Fruit fly (Drosophila melanogaster) whole organism, embryonic: ENCODE results near the gene Irk1.

Experiments
- BEAF-32 ChIP-seq: fragments of 200-800 bp; sonication (Bioruptor generic); optimal IDR thresholded peaks from 3 replicates; lab custom pipeline; 2017; ENCODE audit warnings: missing biosample characterization, missing genetic modification characterization, mild to moderate bottlenecking, moderate library complexity, missing genetic modification reagents
- Blimp-1 ChIP-seq: fragments of 200-800 bp; sonication (Bioruptor generic); optimal IDR thresholded peaks from 3 replicates; lab custom pipeline; 2018; ENCODE audit warnings: missing biosample characterization, missing genetic modification characterization, mild to moderate bottlenecking, moderate library complexity, missing genetic modification reagents
- CG10267 ChIP-seq: fragments of 200-800 bp; sonication (Bioruptor generic); optimal IDR thresholded peaks from 2 replicates; lab custom pipeline; 2018; ENCODE audit warnings: missing biosample characterization, mild to moderate bottlenecking, missing genetic modification characterization, moderate library complexity
- CG10979 ChIP-seq: fragments of 200-800 bp; sonication (Bioruptor generic); optimal IDR thresholded peaks from 2 replicates; lab custom pipeline; 2018; ENCODE audit warnings: missing biosample characterization, mild to moderate bottlenecking, missing genetic modification characterization, moderate library complexity
- CG11560 ChIP-seq: fragments of 200-800 bp; sonication (Bioruptor generic); IDR thresholded peaks from 3 replicates; pipeline ENCODE4 v1.3.6; 2022; ENCODE audit warnings: missing biosample characterization, missing genetic modification characterization
- CG13424 ChIP-seq: fragments of 200-800 bp; sonication (Bioruptor generic); optimal IDR thresholded peaks from 2 replicates; lab custom pipeline; 2019; ENCODE audit warnings: missing biosample characterization, mild to moderate bottlenecking, missing genetic modification characterization, moderate library complexity
- CG14860 ChIP-seq: fragments of 200-800 bp; sonication (Bioruptor generic); IDR thresholded peaks from 3 replicates; pipeline ENCODE4 v1.3.6; 2022; ENCODE audit warnings: missing biosample characterization, missing genetic modification characterization; ENCODE audit not compliant: partially characterized antibody
- CG1602 ChIP-seq: fragments of 200-800 bp; sonication (Bioruptor generic); optimal IDR thresholded peaks from 3 replicates; lab custom pipeline; 2016; ENCODE audit warnings: missing biosample characterization, missing genetic modification characterization
- CG17359 ChIP-seq: fragments of 200-800 bp; sonication (Bioruptor generic); optimal IDR thresholded peaks from 3 replicates; lab custom pipeline; 2018; ENCODE audit warnings: missing biosample characterization, mild to moderate bottlenecking, missing genetic modification characterization, moderate library complexity
- CG17385 ChIP-seq: fragments of 200-800 bp; sonication (Bioruptor generic); optimal IDR thresholded peaks from 3 replicates; lab custom pipeline; 2018; ENCODE audit warnings: missing biosample characterization, mild to moderate bottlenecking, missing genetic modification characterization
- CG17568 ChIP-seq: fragments of 200-800 bp; sonication (Bioruptor generic); optimal IDR thresholded peaks from 2 replicates; lab custom pipeline; 2018; ENCODE audit warnings: missing biosample characterization, mild to moderate bottlenecking, missing genetic modification characterization, moderate library complexity
- CG2120 ChIP-seq: fragments of 200-800 bp; sonication (Bioruptor generic); optimal IDR thresholded peaks from 3 replicates; lab custom pipeline; 2016; ENCODE audit warnings: missing biosample characterization, missing genetic modification characterization
- CG2202 ChIP-seq: fragments of 200-800 bp; sonication (Bioruptor generic); optimal IDR thresholded peaks from 2 replicates; lab custom pipeline; 2018; ENCODE audit warnings: missing biosample characterization, mild to moderate bottlenecking, missing genetic modification characterization
- CG2712 ChIP-seq: fragments of 200-800 bp; optimal IDR thresholded peaks from 3 replicates; lab custom pipeline; 2019; ENCODE audit warnings: missing biosample characterization, mild to moderate bottlenecking, missing genetic modification characterization, moderate library complexity
- CG30431 ChIP-seq: fragments of 200-800 bp; sonication (Bioruptor generic); optimal IDR thresholded peaks from 2 replicates; lab custom pipeline; 2017; ENCODE audit warnings: missing biosample characterization, missing genetic modification characterization
- CG31441 ChIP-seq: fragments of 200-800 bp; sonication (Bioruptor generic); IDR thresholded peaks from 2 replicates; pipeline ENCODE4 v1.3.6; 2022; ENCODE audit warnings: missing biosample characterization, missing genetic modification characterization
- CG33557 ChIP-seq: fragments of 200-800 bp; sonication (Bioruptor generic); optimal IDR thresholded peaks from 2 replicates; lab custom pipeline; 2019; ENCODE audit warnings: missing biosample characterization, mild to moderate bottlenecking, missing genetic modification characterization, moderate library complexity
- CG9727 ChIP-seq: fragments of 200-800 bp; sonication (Bioruptor generic); optimal IDR thresholded peaks from 3 replicates; lab custom pipeline; 2017; ENCODE audit warnings: missing biosample characterization, mild to moderate bottlenecking, missing genetic modification characterization
- CoRest ChIP-seq: fragments of 200-800 bp; sonication (Bioruptor generic); optimal IDR thresholded peaks from 3 replicates; lab custom pipeline; 2018; ENCODE audit warnings: missing biosample characterization, mild to moderate bottlenecking, missing genetic modification characterization, moderate library complexity
- D ChIP-seq, 2 experiments: fragments of 200-800 bp in 1 of 2; fragments of >200 bp in 1 of 2; sonication (Bioruptor generic) in 1 of 2; optimal IDR thresholded peaks; 2 replicates in 1 of 2; 3 replicates in 1 of 2; lab custom pipeline; 2017; ENCODE audit warnings: mild to moderate bottlenecking in 1 of 2, missing biosample characterization in 1 of 2, missing genetic modification characterization in 1 of 2, missing genetic modification reagents in 1 of 2
- Drgx ChIP-seq: fragments of 200-800 bp; sonication (Bioruptor generic); IDR thresholded peaks from 2 replicates; pipeline ENCODE4 v1.3.6; 2022; ENCODE audit warnings: missing biosample characterization, missing genetic modification characterization
- Kr ChIP-seq: fragments of 200-800 bp; sonication (Bioruptor generic); optimal IDR thresholded peaks from 2 replicates; lab custom pipeline; 2017; ENCODE audit warnings: missing biosample characterization, mild to moderate bottlenecking, missing genetic modification characterization
- Med ChIP-seq: fragments of 200-800 bp; sonication (Bioruptor generic); peaks from one replicate; lab custom pipeline; 2016; ENCODE audit warnings: missing biosample characterization, missing genetic modification characterization, mild to moderate bottlenecking, inconsistent platforms, moderate library complexity
- Rfx ChIP-seq: fragments of 200-800 bp; sonication (Bioruptor generic); IDR thresholded peaks from 2 replicates; pipeline ENCODE4 v1.3.6; 2022; ENCODE audit warnings: missing biosample characterization, missing genetic modification characterization
- Side ChIP-seq: fragments of 200-800 bp; sonication (Bioruptor generic); optimal IDR thresholded peaks from 2 replicates; lab custom pipeline; 2016; ENCODE audit warnings: missing biosample characterization, missing genetic modification characterization
- Spps ChIP-seq: fragments of 200-800 bp; sonication (Bioruptor generic); optimal IDR thresholded peaks from 2 replicates; lab custom pipeline; 2018; ENCODE audit warnings: missing biosample characterization, mild to moderate bottlenecking, missing genetic modification characterization
- Xrp1 ChIP-seq: fragments of 200-800 bp; sonication (Bioruptor generic); IDR thresholded peaks from 2 replicates; pipeline ENCODE4 v1.3.6; 2022; ENCODE audit warnings: missing biosample characterization, missing genetic modification characterization
- az2 ChIP-seq: fragments of 200-800 bp; sonication (Bioruptor generic); optimal IDR thresholded peaks from 3 replicates; lab custom pipeline; 2016; ENCODE audit warnings: missing biosample characterization, missing genetic modification characterization
- bowl ChIP-seq: fragments of 200-800 bp; sonication (Bioruptor generic); IDR thresholded peaks from 2 replicates; pipeline ENCODE4 v1.3.6; 2022; ENCODE audit warnings: missing biosample characterization, missing genetic modification characterization
- chm ChIP-seq: fragments of 200-800 bp; sonication (Bioruptor generic); IDR thresholded peaks from 2 replicates; pipeline ENCODE4 v1.3.6; 2022; ENCODE audit warnings: missing biosample characterization, missing genetic modification characterization
- crol ChIP-seq: fragments of 200-800 bp; sonication (Bioruptor generic); IDR thresholded peaks from 2 replicates; pipeline ENCODE4 v1.3.6; 2022; ENCODE audit warnings: missing biosample characterization, missing genetic modification characterization
- dysf ChIP-seq: fragments of 200-800 bp; sonication (Bioruptor generic); IDR thresholded peaks from 3 replicates; pipeline ENCODE4 v1.3.6; 2022; ENCODE audit warnings: missing biosample characterization, missing genetic modification characterization
- fd3F ChIP-seq: fragments of 200-800 bp; sonication (Bioruptor generic); optimal IDR thresholded peaks from 2 replicates; lab custom pipeline; 2018; ENCODE audit warnings: missing biosample characterization, mild to moderate bottlenecking, missing genetic modification characterization, moderate library complexity
- ftz-f1 ChIP-seq: fragments of 200-800 bp; sonication (Bioruptor generic); optimal IDR thresholded peaks from 2 replicates; lab custom pipeline; 2016; ENCODE audit warnings: missing biosample characterization, missing genetic modification characterization
- kni ChIP-seq: fragments of 200-800 bp; sonication (Bioruptor generic); optimal IDR thresholded peaks from 3 replicates; lab custom pipeline; 2017; ENCODE audit warnings: mild to moderate bottlenecking, missing biosample characterization, missing genetic modification reagents, missing genetic modification characterization
- lbe ChIP-seq: fragments of 200-800 bp; sonication (Bioruptor generic); optimal IDR thresholded peaks from 2 replicates; lab custom pipeline; 2016; ENCODE audit warnings: missing biosample characterization, mild to moderate bottlenecking, missing genetic modification characterization
- luna ChIP-seq: fragments of 200-800 bp; sonication (Bioruptor generic); optimal IDR thresholded peaks from 2 replicates; lab custom pipeline; 2016; ENCODE audit warnings: missing biosample characterization, missing genetic modification characterization
- nom ChIP-seq: fragments of 200-800 bp; sonication (Bioruptor generic); optimal IDR thresholded peaks from 2 replicates; lab custom pipeline; 2017; ENCODE audit warnings: missing biosample characterization, missing genetic modification characterization, mild to moderate bottlenecking, moderate library complexity, missing genetic modification reagents
- oc ChIP-seq: fragments of 200-800 bp; sonication (Bioruptor generic); optimal IDR thresholded peaks from 2 replicates; lab custom pipeline; 2018; ENCODE audit warnings: missing biosample characterization, mild to moderate bottlenecking, missing genetic modification characterization, moderate library complexity
- odd ChIP-seq: fragments of 200-800 bp; sonication (Bioruptor generic); optimal IDR thresholded peaks from 2 replicates; lab custom pipeline; 2017; ENCODE audit warnings: missing biosample characterization, mild to moderate bottlenecking, missing genetic modification characterization
- prd ChIP-seq, 3 experiments: fragments of >200 bp in 2 of 3; fragments of 200-800 bp in 1 of 3; sonication (Bioruptor generic) in 1 of 3; optimal IDR thresholded peaks in 2 of 3; IDR thresholded peaks in 1 of 3; 2 replicates in 2 of 3; 3 replicates in 1 of 3; pipeline versions ENCODE4 v1.3.6 to Lab custom; 2017 to 2022; ENCODE audit warnings: missing biosample characterization in 1 of 3, missing genetic modification characterization in 1 of 3
- pum ChIP-seq: fragments of 200-800 bp; sonication (Bioruptor generic); optimal IDR thresholded peaks from 2 replicates; lab custom pipeline; 2016; ENCODE audit warnings: missing biosample characterization, missing genetic modification characterization
- row ChIP-seq: fragments of 200-800 bp; sonication (Bioruptor generic); IDR thresholded peaks from 3 replicates; pipeline ENCODE4 v1.3.6; 2022; ENCODE audit warnings: missing biosample characterization, missing genetic modification characterization
- sens ChIP-seq: fragments of 200-800 bp; sonication (Bioruptor generic); peaks from one replicate; lab custom pipeline; 2016; ENCODE audit warnings: missing biosample characterization, missing genetic modification characterization
- tll ChIP-seq, 2 experiments: fragments of 200-800 bp in 1 of 2; fragments of >200 bp in 1 of 2; sonication (Bioruptor generic) in 1 of 2; optimal IDR thresholded peaks; 2 replicates each; lab custom pipeline; 2017 to 2019; ENCODE audit warnings: missing biosample characterization in 2 of 2, missing genetic modification characterization in 2 of 2, mild to moderate bottlenecking in 1 of 2, moderate library complexity in 1 of 2
- unc-4 ChIP-seq: fragments of 200-800 bp; sonication (Bioruptor generic); IDR thresholded peaks from 2 replicates; pipeline ENCODE4 v1.3.6; 2022; ENCODE audit warnings: missing biosample characterization, missing genetic modification characterization; ENCODE audit not compliant: partially characterized antibody
- zen ChIP-seq: fragments of 200-800 bp; sonication (Bioruptor generic); optimal IDR thresholded peaks from 3 replicates; lab custom pipeline; 2018; ENCODE audit warnings: missing biosample characterization, mild to moderate bottlenecking, missing genetic modification characterization, moderate library complexity
- zf30C ChIP-seq: fragments of 200-800 bp; sonication (Bioruptor generic); optimal IDR thresholded peaks from 3 replicates; lab custom pipeline; 2018; ENCODE audit warnings: missing biosample characterization, mild to moderate bottlenecking, missing genetic modification characterization

Irk1 gene

dm6 chr3R:23149021-23149571 lies 19.0 kb upstream of the Irk1 start (continued):
- TF ChIP-seq CG13424 (tag; lab: Kevin White, UChicago) = peak; percentile 26
- no peak for TF ChIP-seq bowl
- peak; percentile 82 for TF ChIP-seq Xrp1
- peak; percentile 3 for TF ChIP-seq CG17385 (GFP tag; lab: Kevin White, UChicago)
- TF ChIP-seq Blimp-1 (GFP tag; lab: Kevin White, UChicago) = peak; percentile 59
- peak; percentile 53; the same call in 1 of the 2 replicates for TF ChIP-seq chm (GFP tag; lab: Robert Waterston, UW)
- peak; percentile 31 for TF ChIP-seq odd (GFP tag; lab: Kevin White, UChicago)
- no peak for TF ChIP-seq Side (GFP tag; lab: Kevin White, UChicago)
- TF ChIP-seq CG31441 = peak; percentile 60
- TF ChIP-seq unc-4 (GFP tag; lab: Robert Waterston, UW) = no peak
- peak; percentile 52 for TF ChIP-seq kni (GFP tag; lab: Kevin White, UChicago)
- no peak for TF ChIP-seq CG17568 (GFP tag; lab: Kevin White, UChicago)
- peak; percentile 53 for TF ChIP-seq zen
- no peak for TF ChIP-seq fd3F (GFP tag; lab: Kevin White, UChicago)
- TF ChIP-seq CG17359 (tag; lab: Kevin White, UChicago) = peak; percentile 8
- peak; percentile 78 for TF ChIP-seq CG10979 (tag; lab: Kevin White, UChicago)
- no peak for TF ChIP-seq CG11560 (tag; lab: Robert Waterston, UW)
- TF ChIP-seq luna (GFP tag; lab: Kevin White, UChicago) = no peak
- TF ChIP-seq oc (tag; lab: Kevin White, UChicago) = no peak
- TF ChIP-seq CG2712 (tag; lab: Kevin White, UChicago) = peak; percentile 73
- peak; percentile 63 for TF ChIP-seq CG10267 (tag; lab: Kevin White, UChicago)
- TF ChIP-seq prd (optimal IDR thresholded peaks at IDR 0.05; lab: Kevin White, UChicago) = no peak
- peak; percentile 55; the same call in 2 of the 3 replicates for TF ChIP-seq prd (GFP tag; IDR thresholded peaks at IDR 0.05; lab: Robert Waterston, UW)
- TF ChIP-seq CG9727 (GFP tag; lab: Kevin White, UChicago) = peak; percentile 72
- peak; percentile 48; the same call in 1 of the 2 replicates for TF ChIP-seq Drgx (GFP tag; lab: Robert Waterston, UW)
- peak; percentile 92 for TF ChIP-seq zf30C (GFP tag; lab: Kevin White, UChicago)
- no peak for TF ChIP-seq pum (GFP tag; lab: Kevin White, UChicago)
- TF ChIP-seq Rfx (GFP tag; lab: Robert Waterston, UW) = no peak
- peak; percentile 24 for TF ChIP-seq CoRest
- TF ChIP-seq nom = peak; percentile 87
- TF ChIP-seq crol = no peak
- TF ChIP-seq az2 (GFP tag; lab: Kevin White, UChicago) = peak; percentile 14
- no peak for TF ChIP-seq ftz-f1 (GFP tag; lab: Kevin White, UChicago)
- TF ChIP-seq Spps (tag; lab: Kevin White, UChicago) = peak; percentile 35
- no peak for TF ChIP-seq dysf (GFP tag; lab: Robert Waterston, UW)
- TF ChIP-seq CG2120 (GFP tag; lab: Kevin White, UChicago) = no peak
- TF ChIP-seq D (optimal IDR thresholded peaks at IDR 0.05; lab: Kevin White, UChicago) = no peak
- TF ChIP-seq D (GFP tag; optimal IDR thresholded peaks at IDR 0.05; lab: Kevin White, UChicago) = peak; percentile 57
- peak; percentile 61 for TF ChIP-seq row (GFP tag; lab: Robert Waterston, UW)
- TF ChIP-seq CG2202 (tag; lab: Kevin White, UChicago) = peak; percentile 8
- TF ChIP-seq CG30431 (GFP tag; lab: Kevin White, UChicago) = peak; percentile 17
- TF ChIP-seq tll (GFP tag; optimal IDR thresholded peaks at IDR 0.05; lab: Kevin White, UChicago) = peak in 1 of 2 experiments; percentile 11
- TF ChIP-seq CG1602 (GFP tag; lab: Kevin White, UChicago) = peak; percentile 12
- peak; percentile 65 for TF ChIP-seq lbe
- TF ChIP-seq sens (GFP tag; lab: Kevin White, UChicago) = peak; percentile 63
- TF ChIP-seq Med = peak; percentile 22
- peak; percentile 62 for TF ChIP-seq CG33557
- no peak for TF ChIP-seq BEAF-32
- TF ChIP-seq Kr (GFP tag; lab: Kevin White, UChicago) = no peak
- no peak for TF ChIP-seq CG14860 (GFP tag; lab: Robert Waterston, UW)
